Fruit fly (Drosophila melanogaster): Measurements from ENCODE around the gene Mad.

DNA sequence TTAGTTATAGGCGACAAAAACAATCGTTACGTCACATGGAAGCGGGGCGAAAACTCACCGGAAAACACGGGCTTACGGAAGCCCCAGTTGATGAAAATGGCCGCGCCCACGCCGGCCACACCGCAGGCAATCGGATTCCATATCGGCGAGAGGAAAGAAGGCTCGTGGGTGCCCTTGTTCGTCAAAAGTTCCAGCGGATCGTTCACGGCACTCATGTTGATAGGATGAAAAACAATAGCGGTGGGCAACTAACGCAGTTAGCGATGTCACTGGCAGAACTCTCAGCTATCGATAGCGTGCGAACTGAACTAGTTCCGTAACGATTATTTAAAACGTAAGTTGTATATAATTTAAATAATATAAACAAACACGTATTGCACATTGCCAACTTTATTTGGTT is 14.0 kb downstream of the Mad start, which contains the start of gene ND-B14.5B:
- no peak for TF ChIP-seq OdsH (GFP tag; optimal IDR thresholded peaks at IDR 0.05)
- TF ChIP-seq salr (GFP tag; optimal IDR thresholded peaks at IDR 0.05) = no peak
